Worm (Caenorhabditis elegans) whole organism, L3 larva: ENCODE results near the gene Y57A10A.2.

Experiments used
- R02D3.7 ChIP-seq: fragments of 150-350 bp; optimal IDR thresholded peaks from 2 replicates; lab custom pipeline; 2014; ENCODE audit warnings: missing biosample characterization, missing genetic modification characterization
- aly-2 ChIP-seq: fragments of 150-350 bp; optimal IDR thresholded peaks from 2 replicates; lab custom pipeline; 2014; ENCODE audit warnings: missing biosample characterization, missing genetic modification characterization
- ama-1 ChIP-seq: fragments of 150-350 bp; optimal IDR thresholded peaks from 2 replicates; lab custom pipeline; 2018
- ceh-28 ChIP-seq: fragments of 150-350 bp; optimal IDR thresholded peaks from 2 replicates; lab custom pipeline; 2014; ENCODE audit warnings: missing biosample characterization, missing genetic modification reagents, missing genetic modification characterization
- ceh-82 ChIP-seq: fragments of 150-350 bp; optimal IDR thresholded peaks from 2 replicates; lab custom pipeline; 2014; ENCODE audit warnings: missing biosample characterization, missing genetic modification characterization
- fkh-10 ChIP-seq: sonication (generic microtip); optimal IDR thresholded peaks from 2 replicates; lab custom pipeline; 2017; ENCODE audit warnings: missing biosample characterization, missing genetic modification reagents, missing genetic modification characterization
- lin-39 ChIP-seq: fragments of 150-350 bp; optimal IDR thresholded peaks from 2 replicates; lab custom pipeline; 2018; ENCODE audit warnings: missing biosample characterization, missing genetic modification reagents, missing genetic modification characterization
- nhr-77 ChIP-seq: fragments of 150-350 bp; optimal IDR thresholded peaks from 2 replicates; lab custom pipeline; 2014; ENCODE audit warnings: missing biosample characterization, missing genetic modification characterization
- skn-1 ChIP-seq: fragments of 150-350 bp; optimal IDR thresholded peaks from 2 replicates; lab custom pipeline; 2014; ENCODE audit warnings: missing biosample characterization, missing genetic modification characterization
- unc-62 ChIP-seq: fragments of 150-350 bp; sonication (generic microtip); optimal IDR thresholded peaks from 4 replicates; lab custom pipeline; 2014; ENCODE audit warnings: missing biosample characterization, missing genetic modification reagents, missing genetic modification characterization

DNA sequence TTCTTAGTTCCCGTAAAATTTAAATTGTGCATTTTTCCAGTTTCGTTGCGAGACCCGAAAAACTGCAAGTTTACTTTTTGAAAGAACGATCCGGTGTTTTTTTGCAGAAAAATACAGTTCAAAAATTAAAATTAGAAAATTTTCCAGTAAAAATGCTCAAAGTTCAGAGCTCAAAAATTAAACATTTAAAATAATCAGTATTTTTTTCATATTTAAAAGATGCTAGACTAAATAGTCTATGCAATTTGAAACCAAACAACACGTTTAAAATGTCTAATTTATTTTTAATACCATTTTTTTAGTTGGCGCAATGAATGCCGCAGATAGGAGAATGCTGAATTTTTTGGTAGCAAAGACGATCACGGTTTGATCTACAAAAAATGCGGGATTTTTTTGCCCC, at the start of gene Y57A10A.2:
- TF ChIP-seq R02D3.7: no peak
- TF ChIP-seq aly-2 (tag; lab: Kevin White, UChicago): no peak
- TF ChIP-seq skn-1: no peak
- TF ChIP-seq ama-1 (lab: Kevin White, UChicago): no peak
- no peak for TF ChIP-seq ceh-28 (tag; lab: Kevin White, UChicago)
- no peak for TF ChIP-seq unc-62 (GFP tag; lab: Kevin White, UChicago)
- TF ChIP-seq nhr-77 (tag; lab: Kevin White, UChicago): no peak
- TF ChIP-seq fkh-10 (GFP tag; lab: Kevin White, UChicago): no peak
- TF ChIP-seq ceh-82 (tag; lab: Kevin White, UChicago): no peak
- TF ChIP-seq lin-39 (tag; lab: Kevin White, UChicago): no peak
